Fruit fly (Drosophila melanogaster): ENCODE results near the gene CG32241.
A peak's percentile ranks its signal among the peaks of the same experiment; 100 is the strongest.

CG32241 gene

dm6 chr3L:4474946-4475470 is 8.6 kb upstream of the CG32241 start (continued):
- TF ChIP-seq sug (tag; optimal IDR thresholded peaks at IDR 0.05) (peak; percentile 72), Ada2b (GFP tag; IDR thresholded peaks at IDR 0.05) (peak; percentile 48; the same call in 1 of the 2 replicates), CG8089 (GFP tag; optimal IDR thresholded peaks at IDR 0.05) (peak; percentile 67), ssp (GFP tag; IDR thresholded peaks at IDR 0.05) (no peak), BtbVII (GFP tag; optimal IDR thresholded peaks at IDR 0.05) (peak; percentile 94), lilli (GFP tag; optimal IDR thresholded peaks at IDR 0.05) (peak; percentile 58), hkb (optimal IDR thresholded peaks at IDR 0.05) (no peak), hkb (GFP tag; IDR thresholded peaks at IDR 0.05) (peak; percentile 92), CG30020 (tag; optimal IDR thresholded peaks at IDR 0.05) (no peak), CG7271 (tag; optimal IDR thresholded peaks at IDR 0.05) (peak; percentile 94), Lim3 (GFP tag; IDR thresholded peaks at IDR 0.05) (no peak), zen2 (GFP tag; IDR thresholded peaks at IDR 0.05; ENCODE audit: partially characterized antibody) (no peak), maf-S (GFP tag; optimal IDR thresholded peaks at IDR 0.05) (no peak), crp (GFP tag; optimal IDR thresholded peaks at IDR 0.05) (peak in 1 of 2 experiments; percentile 34), nau (GFP tag; optimal IDR thresholded peaks at IDR 0.05) (peak; percentile 96), NFAT (GFP tag; IDR thresholded peaks at IDR 0.05) (peak; percentile 40; the same call in 1 of the 2 replicates), H15 (GFP tag; IDR thresholded peaks at IDR 0.05) (0 out of 3 replicates have a peak, but pooled peaks have one; percentile 42), ac (GFP tag; optimal IDR thresholded peaks at IDR 0.05) (no peak), CG10431 (GFP tag; optimal IDR thresholded peaks at IDR 0.05) (peak; percentile 84), CG31365 (tag; optimal IDR thresholded peaks at IDR 0.05) (peak; percentile 90), wdn (GFP tag; IDR thresholded peaks at IDR 0.05) (peak; percentile 45; the same call in 1 of the 2 replicates), CG18011 (GFP tag; optimal IDR thresholded peaks at IDR 0.05) (peak; percentile 83), GATAe (GFP tag; conservative IDR thresholded peaks at IDR 0.05) (no peak), CG6765 (GFP tag; optimal IDR thresholded peaks at IDR 0.05) (peak; percentile 98), CG6654 (GFP tag; optimal IDR thresholded peaks at IDR 0.05) (peak; percentile 66), sna (GFP tag; IDR thresholded peaks at IDR 0.05; ENCODE audit: partially characterized antibody) (no peak), wek (GFP tag; optimal IDR thresholded peaks at IDR 0.05) (peak; percentile 89), Myb (GFP tag; optimal IDR thresholded peaks at IDR 0.05) (no peak), ro (GFP tag; IDR thresholded peaks at IDR 0.05) (no peak), so (GFP tag; IDR thresholded peaks at IDR 0.05) (0 out of 3 replicates have a peak, but pooled peaks have one; percentile 77), CG3726 (GFP tag; IDR thresholded peaks at IDR 0.05) (peak; percentile 57; the same call in 1 of the 3 replicates), sc (optimal IDR thresholded peaks at IDR 0.05) (no peak), sc (GFP tag; optimal IDR thresholded peaks at IDR 0.05) (peak; percentile 66), CG2889 (GFP tag; IDR thresholded peaks at IDR 0.05) (no peak), cato (GFP tag; optimal IDR thresholded peaks at IDR 0.05; ENCODE audit: borderline replicate concordance) (peak; percentile 56), pfk (GFP tag; optimal IDR thresholded peaks at IDR 0.05) (peak; percentile 79), CG6272 (GFP tag; IDR thresholded peaks at IDR 0.05) (no peak), CG34376 (GFP tag; optimal IDR thresholded peaks at IDR 0.05) (peak; percentile 96), CG8765 (GFP tag; IDR thresholded peaks at IDR 0.05) (no peak), CG6813 (GFP tag; optimal IDR thresholded peaks at IDR 0.05) (peak; percentile 95), CG18764 (GFP tag; optimal IDR thresholded peaks at IDR 0.05) (peak; percentile 77), CG3847 (GFP tag; IDR thresholded peaks at IDR 0.05) (0 out of 2 replicates have a peak, but pooled peaks have one; percentile 12), Hmr (GFP tag; optimal IDR thresholded peaks at IDR 0.05) (peak; percentile 90), Spps (tag; optimal IDR thresholded peaks at IDR 0.05) (peak; percentile 43), Ets65A (GFP tag) (no peak), Nf-YA (GFP tag; IDR thresholded peaks at IDR 0.05) (peak; percentile 33; the same call in 1 of the 2 replicates), tll (GFP tag; optimal IDR thresholded peaks at IDR 0.05) (no peak), gsb-n (tag; optimal IDR thresholded peaks at IDR 0.05) (peak; percentile 67), CG12299 (tag; optimal IDR thresholded peaks at IDR 0.05) (peak; percentile 76), CG31224 (GFP tag; IDR thresholded peaks at IDR 0.05) (0 out of 2 replicates have a peak, but pooled peaks have one; percentile 34)
